Fruit fly (Drosophila melanogaster) whole organism, prepupa: ENCODE results near the gene CG32371.

Experiments used
- CG1621 ChIP-seq: fragments of 200-800 bp; sonication (Bioruptor generic); optimal IDR thresholded peaks from 3 replicates; lab custom pipeline; 2018; ENCODE audit warnings: missing biosample characterization, mild to moderate bottlenecking, missing genetic modification characterization
- CG16779 ChIP-seq: fragments of 200-800 bp; sonication (Bioruptor generic); optimal IDR thresholded peaks from 3 replicates; lab custom pipeline; 2017; ENCODE audit warnings: missing biosample characterization, mild to moderate bottlenecking, missing genetic modification characterization
- CG7368 ChIP-seq: fragments of 200-800 bp; sonication (Bioruptor generic); optimal IDR thresholded peaks from 3 replicates; lab custom pipeline; 2016; ENCODE audit warnings: missing biosample characterization, missing genetic modification characterization
- CG8632 ChIP-seq: fragments of 200-800 bp; sonication (Bioruptor generic); optimal IDR thresholded peaks from 3 replicates; lab custom pipeline; 2016; ENCODE audit warnings: missing biosample characterization, missing genetic modification characterization
- CG9139 ChIP-seq: fragments of 200-800 bp; sonication (Bioruptor generic); optimal IDR thresholded peaks from 3 replicates; lab custom pipeline; 2017; ENCODE audit warnings: missing biosample characterization, mild to moderate bottlenecking, missing genetic modification characterization
- Ets21C ChIP-seq: fragments of 200-800 bp; sonication (Bioruptor generic); optimal IDR thresholded peaks from 3 replicates; lab custom pipeline; 2016; ENCODE audit warnings: missing biosample characterization, missing genetic modification characterization
- Gug ChIP-seq: fragments of 200-800 bp; sonication (Bioruptor generic); IDR thresholded peaks from 2 replicates; pipeline ENCODE4 v1.3.6; 2022; ENCODE audit warnings: missing biosample characterization, missing genetic modification characterization
- Lpt ChIP-seq: fragments of 200-800 bp; sonication (Bioruptor generic); optimal IDR thresholded peaks from 3 replicates; lab custom pipeline; 2016; ENCODE audit warnings: missing biosample characterization, missing genetic modification characterization
- Sox15 ChIP-seq: fragments of 200-800 bp; sonication (Bioruptor generic); optimal IDR thresholded peaks from 3 replicates; lab custom pipeline; 2016; ENCODE audit warnings: missing biosample characterization, missing genetic modification characterization
- fd59A ChIP-seq: fragments of 200-800 bp; sonication (Bioruptor generic); optimal IDR thresholded peaks from 2 replicates; lab custom pipeline; 2017; ENCODE audit warnings: missing biosample characterization, mild to moderate bottlenecking, missing genetic modification characterization, missing genetic modification reagents
- salr ChIP-seq, 2 experiments: fragments of 200-800 bp; sonication (Bioruptor generic); optimal IDR thresholded peaks; 3 replicates each; lab custom pipeline; 2016 to 2018; ENCODE audit warnings: missing biosample characterization in 2 of 2, missing genetic modification characterization in 2 of 2, mild to moderate bottlenecking in 1 of 2
- vri ChIP-seq: fragments of 200-800 bp; sonication (Bioruptor generic); optimal IDR thresholded peaks from 3 replicates; lab custom pipeline; 2016; ENCODE audit warnings: missing biosample characterization, mild to moderate bottlenecking, missing genetic modification characterization

DNA sequence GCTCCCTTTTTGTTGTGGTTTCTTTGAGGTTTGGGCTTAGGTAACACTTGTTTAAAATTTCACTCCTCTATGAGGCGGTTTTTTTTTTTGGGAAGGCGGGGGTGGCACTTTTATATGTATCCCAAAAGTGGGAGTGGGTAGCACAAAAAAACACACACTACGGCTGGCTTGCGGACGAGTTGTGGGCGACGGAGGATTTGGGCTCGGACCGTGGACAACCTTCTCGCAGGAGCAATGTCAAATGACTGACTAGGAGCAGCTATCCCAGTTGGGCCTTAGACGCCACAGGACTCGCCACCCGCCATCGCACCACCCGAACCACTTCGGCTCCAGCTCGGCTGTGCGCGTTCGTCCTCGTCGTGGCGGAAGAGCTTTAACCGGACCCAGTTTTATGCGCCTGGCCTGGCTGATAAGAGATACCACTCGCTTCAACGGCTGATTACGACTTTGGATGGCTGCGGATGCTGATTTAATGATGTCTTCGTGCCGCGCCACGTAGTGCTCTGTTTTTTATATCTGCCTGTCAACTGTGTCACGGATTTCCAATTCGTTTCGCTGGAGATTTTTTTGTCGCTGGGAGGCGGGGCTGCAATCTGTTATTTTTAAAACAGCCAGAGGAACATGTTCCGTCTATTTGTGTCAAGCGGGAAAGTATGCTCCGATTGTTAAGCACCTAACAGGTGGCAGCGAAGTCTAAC, 50.1 kb downstream of the CG32371 start, which contains the start of gene Ank2:
- TF ChIP-seq CG16779 (tag; lab: Kevin White, UChicago) (no peak), fd59A (no peak), CG7368 (GFP tag; lab: Kevin White, UChicago) (no peak), Gug (GFP tag; lab: Robert Waterston, UW) (no peak), CG9139 (GFP tag; lab: Kevin White, UChicago) (no peak), vri (GFP tag; lab: Kevin White, UChicago) (no peak), salr (GFP tag; optimal IDR thresholded peaks at IDR 0.05; lab: Kevin White, UChicago) (no peak), CG8632 (no peak), CG1621 (tag; lab: Kevin White, UChicago) (no peak), Ets21C (GFP tag; lab: Kevin White, UChicago) (no peak), Sox15 (GFP tag; lab: Kevin White, UChicago) (no peak), Lpt (GFP tag; lab: Kevin White, UChicago) (no peak)
